Worm (Caenorhabditis elegans) whole organism, mixed stage, embryonic: ENCODE data around the gene str-238.

Experiments
- M03D4.4 ChIP-seq: sonication (generic microtip); optimal IDR thresholded peaks from 2 replicates; lab custom pipeline; 2017; ENCODE audit warnings: mild to moderate bottlenecking, missing genetic modification characterization, missing compliant biosample characterization
- blmp-1 ChIP-seq: fragments of 150-350 bp; optimal IDR thresholded peaks from 2 replicates; lab custom pipeline; 2014; ENCODE audit warnings: missing biosample characterization, missing genetic modification characterization
- ces-1 ChIP-seq: fragments of 150-350 bp; optimal IDR thresholded peaks from 2 replicates; lab custom pipeline; 2014; ENCODE audit warnings: missing biosample characterization, missing genetic modification reagents, missing genetic modification characterization
- elt-1 ChIP-seq: sonication (generic microtip); optimal IDR thresholded peaks from 2 replicates; lab custom pipeline; 2017; ENCODE audit warnings: missing genetic modification characterization, mild to moderate bottlenecking, missing compliant biosample characterization, antibody characterized with exemption, moderate library complexity, borderline replicate concordance; ENCODE audit not compliant: insufficient read depth
- lin-13 ChIP-seq: fragments of 150-350 bp; optimal IDR thresholded peaks from 2 replicates; lab custom pipeline; 2014; ENCODE audit warnings: missing biosample characterization, missing genetic modification characterization
- lsy-2 ChIP-seq: fragments of 150-350 bp; optimal IDR thresholded peaks from 2 replicates; lab custom pipeline; 2014; ENCODE audit warnings: missing biosample characterization, missing genetic modification characterization
- mep-1 ChIP-seq: fragments of 150-350 bp; optimal IDR thresholded peaks from 2 replicates; lab custom pipeline; 2017; ENCODE audit warnings: missing biosample characterization, missing genetic modification reagents, missing genetic modification characterization, inconsistent platforms
- nhr-237 ChIP-seq: fragments of 150-350 bp; optimal IDR thresholded peaks from 2 replicates; lab custom pipeline; 2014; ENCODE audit warnings: missing biosample characterization, missing genetic modification characterization
- nhr-28 ChIP-seq: fragments of 150-350 bp; optimal IDR thresholded peaks from 2 replicates; lab custom pipeline; 2014; ENCODE audit warnings: missing biosample characterization, missing genetic modification characterization
- pha-4 ChIP-seq: fragments of 150-350 bp; optimal IDR thresholded peaks from 2 replicates; lab custom pipeline; 2018; ENCODE audit warnings: missing biosample characterization, missing genetic modification reagents, missing genetic modification characterization
- snpc-4 ChIP-seq: fragments of 150-350 bp; optimal IDR thresholded peaks from 2 replicates; lab custom pipeline; 2014; ENCODE audit warnings: missing biosample characterization, missing genetic modification characterization
- sptf-1 ChIP-seq: sonication (generic microtip); optimal IDR thresholded peaks from 2 replicates; lab custom pipeline; 2017; ENCODE audit warnings: mild to moderate bottlenecking, missing genetic modification characterization, moderate library complexity, missing compliant biosample characterization
- unc-62 ChIP-seq: fragments of 150-350 bp; optimal IDR thresholded peaks from 2 replicates; lab custom pipeline; 2014; ENCODE audit warnings: missing biosample characterization, missing genetic modification reagents, missing genetic modification characterization
- ztf-11 ChIP-seq: fragments of 150-350 bp; optimal IDR thresholded peaks from 2 replicates; lab custom pipeline; 2014; ENCODE audit warnings: missing biosample characterization, missing genetic modification characterization

DNA sequence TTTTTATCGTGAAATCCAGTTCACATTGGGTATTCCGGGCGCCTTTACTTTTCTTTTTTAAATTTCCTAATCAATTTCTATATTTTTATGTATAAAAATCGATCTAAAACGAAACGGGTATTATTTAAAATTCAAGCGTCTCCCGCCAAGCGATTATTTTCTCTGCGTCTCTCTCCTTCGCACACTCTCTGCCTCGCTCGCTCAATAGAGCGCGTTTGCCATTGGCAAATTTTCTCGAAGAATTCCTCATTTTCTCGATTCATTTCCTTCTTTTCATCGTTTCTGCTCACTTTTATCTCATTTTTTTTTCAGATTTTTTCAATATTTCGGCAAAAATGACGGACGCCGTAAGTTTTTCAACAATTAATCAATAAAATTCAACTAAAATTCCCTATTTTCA lies 8.4 kb downstream of the str-238 start, which contains the start of gene sti-1:
- no peak for TF ChIP-seq blmp-1 (tag; lab: Kevin White, UChicago)
- TF ChIP-seq mep-1 (tag; lab: Kevin White, UChicago), result peak; percentile 94
- TF ChIP-seq unc-62 (GFP tag; lab: Kevin White, UChicago), result peak; percentile 48
- TF ChIP-seq nhr-237, result peak; percentile 87
- peak; percentile 49 for TF ChIP-seq sptf-1 (tag; lab: Kevin White, UChicago)
- TF ChIP-seq lsy-2, result peak; percentile 78
- peak; percentile 78 for TF ChIP-seq ces-1 (GFP tag; lab: Kevin White, UChicago)
- TF ChIP-seq elt-1 (tag; lab: Kevin White, UChicago), result no peak
- no peak for TF ChIP-seq nhr-28 (tag; lab: Kevin White, UChicago)
- no peak for TF ChIP-seq ztf-11 (tag; lab: Kevin White, UChicago)
- peak; percentile 5 for TF ChIP-seq M03D4.4 (tag; lab: Kevin White, UChicago)
- no peak for TF ChIP-seq snpc-4
- peak; percentile 70 for TF ChIP-seq pha-4 (tag; lab: Kevin White, UChicago)
- peak; percentile 69 for TF ChIP-seq lin-13 (tag; lab: Kevin White, UChicago)
